Worm (Caenorhabditis elegans) whole organism, L3 larva: Measurements from ENCODE around the gene mrpl-16.
"Not testable (repeated sequence)": the region's sequence is repeated elsewhere in the genome, so short reads cannot be mapped to it uniquely, and the experiment has no call there.

Experiments
- R02D3.7 ChIP-seq: fragments of 150-350 bp; optimal IDR thresholded peaks from 2 replicates; lab custom pipeline; 2014; ENCODE audit warnings: missing biosample characterization, missing genetic modification characterization
- ZK546.5 ChIP-seq: sonication (generic microtip); optimal IDR thresholded peaks from 2 replicates; lab custom pipeline; 2017; ENCODE audit warnings: missing biosample characterization, missing genetic modification characterization
- ama-1 ChIP-seq: fragments of 150-350 bp; optimal IDR thresholded peaks from 2 replicates; lab custom pipeline; 2018
- ceh-16 ChIP-seq: sonication (generic microtip); optimal IDR thresholded peaks from 2 replicates; lab custom pipeline; 2017; ENCODE audit warnings: missing biosample characterization, missing genetic modification characterization
- ceh-28 ChIP-seq: fragments of 150-350 bp; optimal IDR thresholded peaks from 2 replicates; lab custom pipeline; 2014; ENCODE audit warnings: missing biosample characterization, missing genetic modification reagents, missing genetic modification characterization
- ceh-82 ChIP-seq: fragments of 150-350 bp; optimal IDR thresholded peaks from 2 replicates; lab custom pipeline; 2014; ENCODE audit warnings: missing biosample characterization, missing genetic modification characterization
- ceh-9 ChIP-seq: sonication (generic microtip); optimal IDR thresholded peaks from 2 replicates; lab custom pipeline; 2018; ENCODE audit warnings: missing biosample characterization, missing genetic modification characterization
- daf-12 ChIP-seq: fragments of 150-350 bp; optimal IDR thresholded peaks from 2 replicates; lab custom pipeline; 2014; ENCODE audit warnings: missing biosample characterization, missing genetic modification reagents, missing genetic modification characterization
- egl-5 ChIP-seq: fragments of 150-350 bp; optimal IDR thresholded peaks from 2 replicates; lab custom pipeline; 2017; ENCODE audit warnings: missing biosample characterization, missing genetic modification reagents, missing genetic modification characterization, inconsistent platforms
- elt-2 ChIP-seq: sonication (generic microtip); optimal IDR thresholded peaks from 2 replicates; lab custom pipeline; 2016; ENCODE audit warnings: missing genetic modification reagents, mild to moderate bottlenecking, missing genetic modification characterization, missing compliant biosample characterization
- eor-1 ChIP-seq, 2 experiments: fragments of 150-350 bp; optimal IDR thresholded peaks; 2 replicates each; lab custom pipeline; 2014 to 2018; ENCODE audit warnings: missing biosample characterization in 2 of 2, missing genetic modification characterization in 2 of 2
- fkh-10 ChIP-seq: sonication (generic microtip); optimal IDR thresholded peaks from 2 replicates; lab custom pipeline; 2017; ENCODE audit warnings: missing biosample characterization, missing genetic modification reagents, missing genetic modification characterization
- jun-1 ChIP-seq: fragments of 150-350 bp; optimal IDR thresholded peaks from 2 replicates; lab custom pipeline; 2014; ENCODE audit warnings: missing biosample characterization, missing genetic modification reagents, missing genetic modification characterization
- lin-15B ChIP-seq: fragments of 150-350 bp; optimal IDR thresholded peaks from 2 replicates; lab custom pipeline; 2014; ENCODE audit warnings: missing biosample characterization, missing genetic modification characterization
- lin-39 ChIP-seq: fragments of 150-350 bp; optimal IDR thresholded peaks from 2 replicates; lab custom pipeline; 2018; ENCODE audit warnings: missing biosample characterization, missing genetic modification reagents, missing genetic modification characterization
- lsy-12 ChIP-seq: sonication (generic microtip); optimal IDR thresholded peaks from 2 replicates; lab custom pipeline; 2016; ENCODE audit warnings: mild to moderate bottlenecking, missing genetic modification characterization, missing compliant biosample characterization
- mdl-1 ChIP-seq: fragments of 150-350 bp; optimal IDR thresholded peaks from 2 replicates; lab custom pipeline; 2014; ENCODE audit warnings: missing biosample characterization, missing genetic modification characterization
- mml-1 ChIP-seq: fragments of 150-350 bp; sonication (generic microtip); optimal IDR thresholded peaks from 3 replicates; lab custom pipeline; 2014; ENCODE audit warnings: missing biosample characterization, missing genetic modification characterization
- nfya-1 ChIP-seq: sonication (generic microtip); optimal IDR thresholded peaks from 2 replicates; lab custom pipeline; 2017; ENCODE audit warnings: missing genetic modification characterization, mild to moderate bottlenecking, missing compliant biosample characterization, antibody characterized with exemption, moderate library complexity; ENCODE audit not compliant: insufficient read depth
- nhr-12 ChIP-seq: fragments of 150-350 bp; optimal IDR thresholded peaks from 2 replicates; lab custom pipeline; 2014; ENCODE audit warnings: missing biosample characterization, missing genetic modification characterization
- nhr-23 ChIP-seq: fragments of 150-350 bp; optimal IDR thresholded peaks from 2 replicates; lab custom pipeline; 2014; ENCODE audit warnings: missing biosample characterization, missing genetic modification reagents, missing genetic modification characterization
- nhr-237 ChIP-seq: fragments of 150-350 bp; optimal IDR thresholded peaks from 2 replicates; lab custom pipeline; 2014; ENCODE audit warnings: missing biosample characterization, missing genetic modification characterization
- nhr-25 ChIP-seq: sonication (generic microtip); optimal IDR thresholded peaks from 2 replicates; lab custom pipeline; 2017; ENCODE audit warnings: missing biosample characterization, missing genetic modification characterization
- nhr-28 ChIP-seq: fragments of 150-350 bp; optimal IDR thresholded peaks from 2 replicates; lab custom pipeline; 2014; ENCODE audit warnings: missing biosample characterization, missing genetic modification characterization
- nhr-43 ChIP-seq: sonication (generic microtip); optimal IDR thresholded peaks from 2 replicates; lab custom pipeline; 2016; ENCODE audit warnings: mild to moderate bottlenecking, missing genetic modification characterization, missing compliant biosample characterization; ENCODE audit not compliant: poor library complexity, severe bottlenecking
- nhr-76 ChIP-seq: fragments of 150-350 bp; sonication (generic microtip); optimal IDR thresholded peaks from 5 replicates; lab custom pipeline; 2014; ENCODE audit warnings: missing biosample characterization, missing genetic modification characterization
- nhr-77 ChIP-seq: fragments of 150-350 bp; optimal IDR thresholded peaks from 2 replicates; lab custom pipeline; 2014; ENCODE audit warnings: missing biosample characterization, missing genetic modification characterization
- pha-4 ChIP-seq: fragments of 150-350 bp; optimal IDR thresholded peaks from 2 replicates; lab custom pipeline; 2014; ENCODE audit warnings: missing biosample characterization, missing genetic modification reagents, missing genetic modification characterization
- sea-2 ChIP-seq: fragments of 150-350 bp; sonication (generic microtip); optimal IDR thresholded peaks from 4 replicates; lab custom pipeline; 2014; ENCODE audit warnings: missing biosample characterization, missing genetic modification reagents, missing genetic modification characterization
- skn-1 ChIP-seq: fragments of 150-350 bp; optimal IDR thresholded peaks from 2 replicates; lab custom pipeline; 2014; ENCODE audit warnings: missing biosample characterization, missing genetic modification characterization
- snpc-4 ChIP-seq: fragments of 150-350 bp; optimal IDR thresholded peaks from 2 replicates; lab custom pipeline; 2014; ENCODE audit warnings: missing biosample characterization, missing genetic modification characterization
- unc-39 ChIP-seq: sonication (generic microtip); optimal IDR thresholded peaks from 4 replicates; lab custom pipeline; 2017; ENCODE audit warnings: missing biosample characterization, missing genetic modification characterization
- unc-62 ChIP-seq: fragments of 150-350 bp; sonication (generic microtip); optimal IDR thresholded peaks from 4 replicates; lab custom pipeline; 2014; ENCODE audit warnings: missing biosample characterization, missing genetic modification reagents, missing genetic modification characterization
- ztf-11 ChIP-seq: fragments of 150-350 bp; optimal IDR thresholded peaks from 2 replicates; lab custom pipeline; 2014; ENCODE audit warnings: missing biosample characterization, missing genetic modification characterization

The mrpl-16 gene

ce11 chrIII:4740820-4741219 is 36.6 kb downstream of the mrpl-16 start:
- TF ChIP-seq ceh-28: peak; percentile 45
- no peak for TF ChIP-seq nhr-25 (tag; lab: Kevin White, UChicago)
- no peak for TF ChIP-seq nhr-43 (tag; lab: Kevin White, UChicago)
- no peak for TF ChIP-seq nhr-237
- no peak for TF ChIP-seq mml-1
- TF ChIP-seq ceh-82 (tag; lab: Kevin White, UChicago): no peak
- no peak for TF ChIP-seq nhr-77 (tag; lab: Kevin White, UChicago)
- no peak for TF ChIP-seq ama-1 (lab: Kevin White, UChicago)
- no peak for TF ChIP-seq daf-12 (tag; lab: Kevin White, UChicago)
- TF ChIP-seq eor-1 (tag; optimal IDR thresholded peaks at IDR 0.05; lab: Kevin White, UChicago): no peak
- no peak for TF ChIP-seq pha-4 (tag; lab: Kevin White, UChicago)
- TF ChIP-seq lin-39 (tag; lab: Kevin White, UChicago): peak; percentile 8
- no peak for TF ChIP-seq nhr-12 (tag; lab: Kevin White, UChicago)
- TF ChIP-seq unc-39 (tag; lab: Kevin White, UChicago): no peak
- no peak for TF ChIP-seq sea-2
- TF ChIP-seq nhr-23 (tag; lab: Kevin White, UChicago): peak; percentile 63
- TF ChIP-seq unc-62 (GFP tag; lab: Kevin White, UChicago): no peak
- no peak for TF ChIP-seq nhr-76 (tag; lab: Kevin White, UChicago)
- TF ChIP-seq snpc-4 (tag; lab: Kevin White, UChicago): no peak
- peak; percentile 48 for TF ChIP-seq nfya-1
- peak; percentile 31 for TF ChIP-seq elt-2 (tag; lab: Kevin White, UChicago)
- no peak for TF ChIP-seq ceh-16 (tag; lab: Kevin White, UChicago)
- TF ChIP-seq, all 47 proteins: peak for 5

DNA sequence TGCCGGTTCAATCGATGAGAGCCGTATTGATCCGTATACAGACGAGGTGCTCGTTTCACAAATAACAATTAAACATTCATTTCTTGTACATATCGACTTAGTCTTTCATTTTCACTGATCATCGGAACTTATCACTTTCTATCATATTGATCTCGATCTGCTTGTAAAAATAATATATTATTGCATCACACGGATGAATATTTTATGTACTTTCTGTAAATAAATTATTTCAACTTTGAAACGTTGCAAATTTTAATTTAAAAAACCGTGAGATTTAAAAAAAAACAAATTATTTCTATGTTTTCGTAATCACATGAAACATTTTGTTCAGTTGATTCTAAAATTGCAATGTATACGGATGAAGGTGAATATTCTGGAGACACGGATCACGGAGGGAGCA is 38.4 kb downstream of the mrpl-16 start, which contains the start of gene twk-6:
twk-6 (plus strand) TSS at position 301 of the 400 bp plus-strand sequence.
- not testable (repeated sequence) for TF ChIP-seq lin-15B, nhr-25, jun-1 (tag; lab: Kevin White, UChicago)

DNA sequence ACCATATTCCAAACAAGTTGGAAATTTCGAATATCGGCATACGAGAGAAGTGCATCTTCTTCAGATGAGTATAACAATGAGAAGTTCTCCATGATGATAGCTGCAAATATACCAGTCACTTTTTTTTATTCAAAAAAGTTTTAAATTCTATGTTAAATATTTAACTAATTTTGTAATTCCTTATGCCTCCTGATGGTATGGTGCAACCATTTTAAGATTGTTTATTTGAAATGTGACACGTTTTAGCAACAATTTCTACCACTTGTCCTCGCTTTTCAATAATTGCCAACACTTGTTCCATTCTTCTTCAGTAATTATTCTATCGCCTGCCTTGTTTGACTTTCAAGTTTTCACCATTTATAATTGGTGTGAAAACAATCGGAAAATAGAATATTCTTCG is 41.7 kb downstream of the mrpl-16 start, which contains the start of gene F17C8.6:
F17C8.6 (minus strand) TSS at position 101 of the 400 bp plus-strand sequence.
- TF ChIP-seq ceh-9: no peak
- no peak for TF ChIP-seq egl-5 (tag; lab: Kevin White, UChicago)
- no peak for TF ChIP-seq R02D3.7 (tag; lab: Kevin White, UChicago)
- no peak for TF ChIP-seq skn-1
- TF ChIP-seq ceh-28: no peak
- TF ChIP-seq lsy-12 (tag; lab: Kevin White, UChicago): no peak
- TF ChIP-seq mml-1: no peak

DNA sequence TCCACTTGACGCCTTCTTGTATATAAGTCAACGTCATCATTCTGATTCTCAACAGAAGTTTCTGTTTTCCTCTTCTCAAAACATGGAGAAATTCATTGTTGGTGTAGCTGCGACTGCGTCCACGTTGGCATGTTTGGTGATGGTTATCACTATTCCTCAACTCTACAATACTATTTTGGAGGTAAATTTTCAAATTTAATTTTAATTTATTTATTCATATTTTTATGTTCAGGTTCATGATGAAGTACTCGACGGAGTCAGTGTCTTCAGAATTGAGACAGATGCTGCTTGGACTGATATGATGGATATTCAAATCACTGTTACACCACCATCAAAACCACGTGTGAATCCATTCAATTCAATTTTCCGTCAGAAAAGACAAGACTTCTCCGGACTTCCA is 43.9 kb downstream of the mrpl-16 start, which contains the start of gene col-89:
col-89 (plus strand) TSS at position 19 of the 400 bp plus-strand sequence.
- TF ChIP-seq eor-1 (tag; optimal IDR thresholded peaks at IDR 0.05; lab: Kevin White, UChicago): no peak
- no peak for TF ChIP-seq nhr-28 (tag; lab: Kevin White, UChicago)
- no peak for TF ChIP-seq ztf-11 (tag; lab: Kevin White, UChicago)
- TF ChIP-seq, all 47 proteins: peak for 0

DNA sequence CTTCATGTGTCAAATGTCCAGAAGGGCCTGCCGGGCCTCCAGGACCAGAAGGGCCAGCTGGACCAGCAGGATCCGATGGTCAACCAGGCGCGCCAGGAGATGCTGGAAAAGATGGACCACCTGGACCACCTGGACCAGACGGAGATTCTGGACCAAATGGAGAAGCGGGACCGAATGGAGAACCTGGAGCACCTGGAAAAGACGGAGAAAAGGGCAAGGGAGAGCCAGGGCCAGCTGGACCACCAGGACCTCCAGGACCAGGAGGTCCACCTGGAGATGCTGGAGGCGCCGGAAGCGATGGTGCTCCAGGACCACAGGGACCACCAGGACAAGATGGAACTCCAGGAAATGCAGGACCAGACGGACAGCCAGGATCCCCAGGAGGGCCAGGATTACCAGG is 44.5 kb downstream of the mrpl-16 start:
- TF ChIP-seq mdl-1 (tag; lab: Kevin White, UChicago): no peak
- no peak for TF ChIP-seq sea-2
- no peak for TF ChIP-seq ZK546.5
- no peak for TF ChIP-seq fkh-10 (GFP tag; lab: Kevin White, UChicago)
